Fruit fly (Drosophila melanogaster) whole organism, prepupa: ENCODE measurements around the gene CG13950.
A peak's percentile ranks its signal among the peaks of the same experiment; 100 is the strongest.

Experiments used
- Blimp-1 ChIP-seq: fragments of 200-800 bp; sonication (Bioruptor generic); optimal IDR thresholded peaks from 3 replicates; lab custom pipeline; 2017; ENCODE audit warnings: missing biosample characterization, missing genetic modification characterization, mild to moderate bottlenecking, moderate library complexity, missing genetic modification reagents
- CG10669 ChIP-seq: fragments of 200-800 bp; sonication (Bioruptor generic); optimal IDR thresholded peaks from 3 replicates; lab custom pipeline; 2018; ENCODE audit warnings: missing biosample characterization, mild to moderate bottlenecking, missing genetic modification characterization, moderate library complexity
- CG11294 ChIP-seq: fragments of 200-800 bp; sonication (Bioruptor generic); IDR thresholded peaks from 2 replicates; pipeline ENCODE4 v1.3.6; 2022; ENCODE audit warnings: missing biosample characterization, missing genetic modification characterization
- CG11902 ChIP-seq: fragments of 200-800 bp; sonication (Bioruptor generic); optimal IDR thresholded peaks from 3 replicates; lab custom pipeline; 2016; ENCODE audit warnings: missing biosample characterization, missing genetic modification characterization
- CG15336 ChIP-seq: fragments of 200-800 bp; sonication (Bioruptor generic); IDR thresholded peaks from 2 replicates; pipeline ENCODE4 v1.3.6; 2022; ENCODE audit warnings: missing biosample characterization, missing genetic modification characterization
- CG1621 ChIP-seq: fragments of 200-800 bp; sonication (Bioruptor generic); optimal IDR thresholded peaks from 3 replicates; lab custom pipeline; 2018; ENCODE audit warnings: missing biosample characterization, mild to moderate bottlenecking, missing genetic modification characterization
- CG16779 ChIP-seq: fragments of 200-800 bp; sonication (Bioruptor generic); optimal IDR thresholded peaks from 3 replicates; lab custom pipeline; 2017; ENCODE audit warnings: missing biosample characterization, mild to moderate bottlenecking, missing genetic modification characterization
- CG3032 ChIP-seq: fragments of 200-800 bp; optimal IDR thresholded peaks from 2 replicates; lab custom pipeline; 2019; ENCODE audit warnings: missing biosample characterization, mild to moderate bottlenecking, missing genetic modification characterization, moderate library complexity
- CG31627 ChIP-seq: fragments of 200-800 bp; sonication (Bioruptor generic); optimal IDR thresholded peaks from 3 replicates; lab custom pipeline; 2016; ENCODE audit warnings: missing biosample characterization, missing genetic modification characterization
- CG32006 ChIP-seq: fragments of 200-800 bp; sonication (Bioruptor generic); optimal IDR thresholded peaks from 3 replicates; lab custom pipeline; 2017; ENCODE audit warnings: missing biosample characterization, mild to moderate bottlenecking, missing genetic modification characterization
- CG3919 ChIP-seq: fragments of 200-800 bp; sonication (Bioruptor generic); optimal IDR thresholded peaks from 3 replicates; lab custom pipeline; 2016; ENCODE audit warnings: missing biosample characterization, missing genetic modification characterization
- CG6163 ChIP-seq: fragments of 200-800 bp; sonication (Bioruptor generic); IDR thresholded peaks from 3 replicates; pipeline ENCODE4 v1.3.6; 2022; ENCODE audit warnings: missing biosample characterization, missing genetic modification characterization
- CG6854 ChIP-seq: fragments of 200-800 bp; sonication (Bioruptor generic); optimal IDR thresholded peaks from 2 replicates; lab custom pipeline; 2017; ENCODE audit warnings: missing biosample characterization, mild to moderate bottlenecking, missing genetic modification characterization
- CG7368 ChIP-seq: fragments of 200-800 bp; sonication (Bioruptor generic); optimal IDR thresholded peaks from 3 replicates; lab custom pipeline; 2016; ENCODE audit warnings: missing biosample characterization, missing genetic modification characterization
- CG8119 ChIP-seq: fragments of 200-800 bp; sonication (Bioruptor generic); IDR thresholded peaks from 3 replicates; pipeline ENCODE4 v1.3.6; 2022; ENCODE audit warnings: missing biosample characterization, missing genetic modification characterization
- CG8319 ChIP-seq: fragments of 200-800 bp; sonication (Bioruptor generic); optimal IDR thresholded peaks from 3 replicates; lab custom pipeline; 2016; ENCODE audit warnings: missing biosample characterization, missing genetic modification characterization
- CG8632 ChIP-seq: fragments of 200-800 bp; sonication (Bioruptor generic); optimal IDR thresholded peaks from 3 replicates; lab custom pipeline; 2016; ENCODE audit warnings: missing biosample characterization, missing genetic modification characterization
- CG9139 ChIP-seq: fragments of 200-800 bp; sonication (Bioruptor generic); optimal IDR thresholded peaks from 3 replicates; lab custom pipeline; 2017; ENCODE audit warnings: missing biosample characterization, mild to moderate bottlenecking, missing genetic modification characterization
- Eip75B ChIP-seq: fragments of 200-800 bp; sonication (Bioruptor generic); optimal IDR thresholded peaks from 3 replicates; lab custom pipeline; 2016; ENCODE audit warnings: missing biosample characterization, missing genetic modification characterization
- Eip78C ChIP-seq: fragments of 200-800 bp; sonication (Bioruptor generic); peaks from one replicate; lab custom pipeline; 2016; ENCODE audit warnings: missing biosample characterization, missing genetic modification characterization
- Eip93F ChIP-seq: fragments of 200-800 bp; sonication (Bioruptor generic); optimal IDR thresholded peaks from 2 replicates; lab custom pipeline; 2016; ENCODE audit warnings: missing biosample characterization, mild to moderate bottlenecking, missing genetic modification characterization
- Ets96B ChIP-seq: fragments of 200-800 bp; optimal IDR thresholded peaks from 2 replicates; lab custom pipeline; 2019; ENCODE audit warnings: missing biosample characterization, mild to moderate bottlenecking, missing genetic modification characterization, moderate library complexity
- Gug ChIP-seq: fragments of 200-800 bp; sonication (Bioruptor generic); IDR thresholded peaks from 2 replicates; pipeline ENCODE4 v1.3.6; 2022; ENCODE audit warnings: missing biosample characterization, missing genetic modification characterization
- Hr39 ChIP-seq: fragments of 200-800 bp; sonication (Bioruptor generic); optimal IDR thresholded peaks from 2 replicates; lab custom pipeline; 2016; ENCODE audit warnings: missing biosample characterization, missing genetic modification characterization
- Hr4 ChIP-seq: fragments of 200-800 bp; sonication (Bioruptor generic); optimal IDR thresholded peaks from 3 replicates; lab custom pipeline; 2016; ENCODE audit warnings: missing biosample characterization, missing genetic modification characterization
- Lpt ChIP-seq: fragments of 200-800 bp; sonication (Bioruptor generic); optimal IDR thresholded peaks from 3 replicates; lab custom pipeline; 2016; ENCODE audit warnings: missing biosample characterization, missing genetic modification characterization
- Met ChIP-seq: fragments of 200-800 bp; sonication (Bioruptor generic); optimal IDR thresholded peaks from 3 replicates; lab custom pipeline; 2016; ENCODE audit warnings: missing biosample characterization, missing genetic modification characterization
- OdsH ChIP-seq: fragments of 200-800 bp; sonication (Bioruptor generic); optimal IDR thresholded peaks from 3 replicates; lab custom pipeline; 2016; ENCODE audit warnings: missing biosample characterization, missing genetic modification characterization
- Sox102F ChIP-seq: fragments of 200-800 bp; sonication (Bioruptor generic); optimal IDR thresholded peaks from 2 replicates; lab custom pipeline; 2016; ENCODE audit warnings: missing biosample characterization, mild to moderate bottlenecking, missing genetic modification characterization
- Sox15 ChIP-seq: fragments of 200-800 bp; sonication (Bioruptor generic); optimal IDR thresholded peaks from 3 replicates; lab custom pipeline; 2016; ENCODE audit warnings: missing biosample characterization, missing genetic modification characterization
- cyc ChIP-seq: fragments of 200-800 bp; sonication (Bioruptor generic); optimal IDR thresholded peaks from 3 replicates; lab custom pipeline; 2016; ENCODE audit warnings: missing biosample characterization, missing genetic modification characterization
- dsx ChIP-seq: fragments of 200-800 bp; optimal IDR thresholded peaks from 3 replicates; lab custom pipeline; 2019; ENCODE audit warnings: missing biosample characterization, mild to moderate bottlenecking, missing genetic modification characterization, moderate library complexity; ENCODE audit not compliant: poor library complexity, severe bottlenecking
- eg ChIP-seq: fragments of 200-800 bp; sonication (Bioruptor generic); IDR thresholded peaks from 3 replicates; pipeline ENCODE4 v1.3.6; 2022; ENCODE audit warnings: missing biosample characterization, missing genetic modification characterization
- esn ChIP-seq: fragments of 200-800 bp; sonication (Bioruptor generic); optimal IDR thresholded peaks from 2 replicates; lab custom pipeline; 2016; ENCODE audit warnings: missing biosample characterization, mild to moderate bottlenecking, missing genetic modification characterization, moderate library complexity
- fd59A ChIP-seq: fragments of 200-800 bp; sonication (Bioruptor generic); optimal IDR thresholded peaks from 2 replicates; lab custom pipeline; 2017; ENCODE audit warnings: missing biosample characterization, mild to moderate bottlenecking, missing genetic modification characterization, missing genetic modification reagents
- fkh ChIP-seq: fragments of 200-800 bp; sonication (Bioruptor generic); optimal IDR thresholded peaks from 3 replicates; lab custom pipeline; 2017; ENCODE audit warnings: missing biosample characterization, mild to moderate bottlenecking, missing genetic modification characterization, moderate library complexity
- lz ChIP-seq: fragments of 200-800 bp; sonication (Bioruptor generic); optimal IDR thresholded peaks from 3 replicates; lab custom pipeline; 2016; ENCODE audit warnings: missing biosample characterization, missing genetic modification characterization
- net ChIP-seq: fragments of 200-800 bp; sonication (Bioruptor generic); optimal IDR thresholded peaks from 3 replicates; lab custom pipeline; 2016; ENCODE audit warnings: missing biosample characterization, missing genetic modification characterization
- pdm3 ChIP-seq: fragments of 200-800 bp; sonication (Bioruptor generic); optimal IDR thresholded peaks from 3 replicates; lab custom pipeline; 2016; ENCODE audit warnings: missing biosample characterization, missing genetic modification characterization
- salr ChIP-seq, 2 experiments: fragments of 200-800 bp; sonication (Bioruptor generic); optimal IDR thresholded peaks; 3 replicates each; lab custom pipeline; 2016 to 2018; ENCODE audit warnings: missing biosample characterization in 2 of 2, missing genetic modification characterization in 2 of 2, mild to moderate bottlenecking in 1 of 2
- spab ChIP-seq: fragments of 200-800 bp; sonication (Bioruptor generic); optimal IDR thresholded peaks from 2 replicates; lab custom pipeline; 2017; ENCODE audit warnings: missing biosample characterization, mild to moderate bottlenecking, missing genetic modification characterization, missing genetic modification reagents
- svp ChIP-seq: fragments of 200-800 bp; sonication (Bioruptor generic); peaks from one replicate; lab custom pipeline; 2016; ENCODE audit warnings: missing biosample characterization, missing genetic modification characterization
- topi ChIP-seq: fragments of 200-800 bp; sonication (Bioruptor generic); optimal IDR thresholded peaks from 3 replicates; lab custom pipeline; 2016; ENCODE audit warnings: missing biosample characterization, missing genetic modification characterization

The CG13950 gene

dm6 chr2L:821242-821985, 38.6 kb upstream of the CG13950 start, which contains the start of gene CG3662 (continued):
- no peak for TF ChIP-seq Ets96B (tag; lab: Kevin White, UChicago)
- TF ChIP-seq cyc (GFP tag; lab: Kevin White, UChicago), result no peak
- TF ChIP-seq Blimp-1 (GFP tag; lab: Kevin White, UChicago), result no peak
- no peak for TF ChIP-seq lz (GFP tag; lab: Kevin White, UChicago)
- no peak for TF ChIP-seq Lpt (GFP tag; lab: Kevin White, UChicago)

DNA sequence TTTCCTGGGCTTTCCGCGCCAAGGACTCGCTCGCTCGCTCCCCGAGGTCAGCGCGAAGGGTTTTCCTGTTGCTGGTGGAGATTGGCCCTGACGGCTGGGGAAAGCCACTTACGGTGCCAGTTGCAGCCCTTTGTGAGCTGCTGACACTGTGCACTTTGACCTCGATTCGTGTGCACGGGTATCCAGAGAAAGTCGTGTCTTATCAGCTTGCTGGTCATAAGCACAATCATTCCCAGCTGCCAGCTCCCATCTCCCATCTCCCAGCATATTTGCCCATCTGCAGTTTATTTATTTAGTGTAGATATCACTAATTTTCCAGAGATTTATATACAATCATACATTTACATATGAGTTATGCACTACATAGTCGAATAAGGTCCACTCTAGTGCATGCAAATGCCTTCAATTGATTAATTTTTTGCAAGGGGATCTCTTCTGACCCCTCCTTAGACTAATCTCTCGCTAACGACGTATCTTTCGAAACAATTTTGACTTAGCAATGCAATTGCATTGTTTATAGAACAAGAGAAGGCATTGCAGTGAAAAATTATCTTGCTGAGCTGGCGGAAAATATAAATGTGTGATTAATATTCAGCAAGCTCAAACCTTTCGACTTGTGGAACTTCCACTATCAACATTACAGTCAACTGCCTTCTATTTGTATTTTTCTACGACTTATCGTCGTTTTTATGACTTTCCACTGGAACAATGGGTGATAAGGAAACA, 37.8 kb upstream of the CG13950 start:
- TF ChIP-seq Eip78C (GFP tag; lab: Kevin White, UChicago) (peak; percentile 73), CG10669 (GFP tag; lab: Kevin White, UChicago) (no peak), svp (GFP tag; lab: Kevin White, UChicago) (peak; percentile 78), CG3919 (GFP tag; lab: Kevin White, UChicago) (no peak), net (GFP tag; lab: Kevin White, UChicago) (no peak), CG11294 (GFP tag; lab: Robert Waterston, UW) (no peak), CG15336 (GFP tag; lab: Robert Waterston, UW) (peak; percentile 14; the same call in 1 of the 2 replicates), CG6163 (GFP tag; lab: Robert Waterston, UW) (no peak), CG8119 (GFP tag; lab: Robert Waterston, UW) (0 out of 3 replicates have a peak, but pooled peaks have one; percentile 4), CG16779 (tag; lab: Kevin White, UChicago) (no peak), topi (GFP tag; lab: Kevin White, UChicago) (no peak), Hr4 (GFP tag; lab: Kevin White, UChicago) (no peak)

DNA sequence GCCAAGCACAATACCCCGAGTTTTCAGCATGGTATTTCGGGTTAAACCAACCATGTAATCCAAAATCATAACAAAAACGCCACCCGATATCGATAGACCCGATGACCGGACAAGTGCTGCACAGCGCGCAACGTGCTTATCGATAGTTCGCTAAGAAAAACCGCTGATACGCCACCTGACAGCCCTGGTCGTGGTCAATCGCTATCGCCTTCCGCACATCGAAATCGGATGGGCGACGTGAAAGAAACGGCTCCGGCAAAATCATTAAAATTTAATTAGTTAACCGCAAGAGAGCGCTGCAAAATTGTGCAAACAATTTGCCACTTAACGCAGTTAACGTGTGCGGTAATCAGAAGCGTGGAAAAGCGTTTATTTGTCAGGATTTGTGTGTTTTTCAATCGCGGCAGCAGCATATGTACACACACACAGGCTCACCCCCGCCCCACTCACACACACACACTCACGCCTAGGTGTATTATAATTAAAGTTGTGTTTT, 34.2 kb upstream of the CG13950 start, which contains the start of the genes CG3862 and dock:
Gene CG3862 (minus strand): TSS at position 94 of the 496 bp plus-strand sequence.
Gene dock (plus strand): TSS at position 202 of the 496 bp plus-strand sequence.
- TF ChIP-seq CG31627 (GFP tag; lab: Kevin White, UChicago) (peak; percentile 41), fd59A (GFP tag; lab: Kevin White, UChicago) (no peak), CG8119 (GFP tag; lab: Robert Waterston, UW) (peak; percentile 30; the same call in 1 of the 3 replicates), CG11902 (GFP tag; lab: Kevin White, UChicago) (no peak), esn (GFP tag; lab: Kevin White, UChicago) (peak; percentile 54), fkh (peak; percentile 66), Gug (GFP tag; lab: Robert Waterston, UW) (no peak), dsx (GFP tag; lab: Kevin White, UChicago) (peak; percentile 13), Sox102F (GFP tag; lab: Kevin White, UChicago) (no peak), CG6854 (peak; percentile 35), Met (no peak), CG8632 (GFP tag; lab: Kevin White, UChicago) (no peak), CG3919 (GFP tag; lab: Kevin White, UChicago) (peak; percentile 32), CG9139 (GFP tag; lab: Kevin White, UChicago) (no peak), Hr39 (no peak), CG7368 (GFP tag; lab: Kevin White, UChicago) (no peak), CG1621 (tag; lab: Kevin White, UChicago) (peak; percentile 26), salr (GFP tag; optimal IDR thresholded peaks at IDR 0.05; lab: Kevin White, UChicago) (no peak), cyc (GFP tag; lab: Kevin White, UChicago) (peak; percentile 33), CG8319 (no peak), CG32006 (peak; percentile 21), Sox15 (GFP tag; lab: Kevin White, UChicago) (no peak), Lpt (GFP tag; lab: Kevin White, UChicago) (peak; percentile 12), Blimp-1 (GFP tag; lab: Kevin White, UChicago) (no peak), Eip75B (peak; percentile 59), Eip93F (GFP tag; lab: Kevin White, UChicago) (no peak), OdsH (GFP tag; lab: Kevin White, UChicago) (no peak), svp (GFP tag; lab: Kevin White, UChicago) (peak; percentile 60), CG3032 (no peak), CG6163 (GFP tag; lab: Robert Waterston, UW) (peak; percentile 59; the same call in 1 of the 3 replicates), net (GFP tag; lab: Kevin White, UChicago) (no peak), spab (GFP tag; lab: Kevin White, UChicago) (no peak), pdm3 (GFP tag; lab: Kevin White, UChicago) (peak; percentile 20), eg (peak; percentile 34; the same call in 1 of the 3 replicates)
